Fruit fly (Drosophila melanogaster): ENCODE measurements around the gene sds22.

dm6 chr3R:17385329-17386019 is 5.9 kb upstream of the sds22 start:
- TF ChIP-seq ttk (optimal IDR thresholded peaks at IDR 0.05): no peak
- TF ChIP-seq Myc (optimal IDR thresholded peaks at IDR 0.05): no peak
